Worm (Caenorhabditis elegans) whole organism, young adult: ENCODE data around the gene cest-9.2.

Source experiments
- B0019.2 ChIP-seq: fragments of 200-800 bp; sonication (Bioruptor generic); conservative IDR thresholded peaks from 2 replicates; pipeline ENCODE4 v1.3.6; 2022; ENCODE audit warnings: missing genetic modification reagents, missing genetic modification characterization, missing compliant biosample characterization
- C17E4.6 ChIP-seq: fragments of 200-800 bp; sonication (Bioruptor generic); IDR thresholded peaks from 2 replicates; pipeline ENCODE4 v1.3.6; 2022; ENCODE audit warnings: missing genetic modification reagents, missing genetic modification characterization, missing compliant biosample characterization
- K11D2.4 ChIP-seq: fragments of 200-800 bp; sonication (Bioruptor generic); IDR thresholded peaks from 2 replicates; pipeline ENCODE4 v1.3.6; 2022; ENCODE audit warnings: missing genetic modification reagents, missing genetic modification characterization, missing compliant biosample characterization
- ama-1 ChIP-seq, 3 experiments: fragments of 150-350 bp in 1 of 3; sonication (generic microtip) in 2 of 3; optimal IDR thresholded peaks; 2 replicates each; lab custom pipeline; 2014 to 2018; ENCODE audit warnings: missing biosample characterization in 2 of 3, missing genetic modification characterization in 2 of 3, missing genetic modification reagents in 2 of 3
- bed-2 ChIP-seq: fragments of 200-800 bp; sonication (Bioruptor generic); IDR thresholded peaks from 2 replicates; pipeline ENCODE4 v1.3.6; 2022; ENCODE audit warnings: missing genetic modification reagents, missing genetic modification characterization, missing compliant biosample characterization
- efl-1 ChIP-seq: fragments of 150-350 bp; optimal IDR thresholded peaks from 2 replicates; lab custom pipeline; 2014; ENCODE audit warnings: missing biosample characterization, missing genetic modification reagents, missing genetic modification characterization
- gei-17 ChIP-seq: fragments of 200-800 bp; sonication (Bioruptor generic); optimal IDR thresholded peaks from 2 replicates; lab custom pipeline; 2018; ENCODE audit warnings: mild to moderate bottlenecking, missing genetic modification characterization, missing compliant biosample characterization
- lin-35 ChIP-seq, 3 experiments: fragments of 150-350 bp in 2 of 3; sonication (generic microtip) in 1 of 3; optimal IDR thresholded peaks; 2 replicates each; lab custom pipeline; 2014 to 2018; ENCODE audit warnings: missing biosample characterization in 3 of 3, missing genetic modification characterization in 3 of 3, missing genetic modification reagents in 3 of 3
- lin-54 ChIP-seq: fragments of 200-800 bp; sonication (Bioruptor generic); optimal IDR thresholded peaks from 2 replicates; lab custom pipeline; 2018; ENCODE audit warnings: mild to moderate bottlenecking, missing genetic modification characterization, missing compliant biosample characterization
- madf-6 ChIP-seq: fragments of 200-800 bp; sonication (Bioruptor generic); IDR thresholded peaks from 2 replicates; pipeline ENCODE4 v1.3.6; 2022; ENCODE audit warnings: missing genetic modification reagents, missing genetic modification characterization, missing compliant biosample characterization
- rcor-1 ChIP-seq: fragments of 200-800 bp; sonication (Bioruptor generic); IDR thresholded peaks from 2 replicates; pipeline ENCODE4 v1.3.6; 2022; ENCODE audit warnings: missing genetic modification reagents, missing genetic modification characterization, missing compliant biosample characterization
- sptf-2 ChIP-seq: fragments of 200-800 bp; sonication (Bioruptor generic); optimal IDR thresholded peaks from 2 replicates; lab custom pipeline; 2018; ENCODE audit warnings: mild to moderate bottlenecking, missing genetic modification characterization, missing compliant biosample characterization
- unc-62 ChIP-seq: fragments of 150-350 bp; optimal IDR thresholded peaks from 2 replicates; lab custom pipeline; 2014; ENCODE audit warnings: missing biosample characterization, missing genetic modification reagents, missing genetic modification characterization
- xnd-1 ChIP-seq: sonication (generic microtip); optimal IDR thresholded peaks from 2 replicates; lab custom pipeline; 2016; ENCODE audit warnings: missing genotype, missing genetic modification reagents, missing genetic modification characterization, missing compliant biosample characterization

- no peak for TF ChIP-seq rcor-1 (GFP tag; lab: Robert Waterston, UW)
- TF ChIP-seq K11D2.4 (GFP tag; lab: Robert Waterston, UW) = no peak
- TF ChIP-seq C17E4.6 (GFP tag; lab: Robert Waterston, UW) = no peak
- TF ChIP-seq efl-1 = no peak
- TF ChIP-seq unc-62 (GFP tag; lab: Kevin White, UChicago) = no peak
- TF ChIP-seq bed-2 (GFP tag; lab: Robert Waterston, UW) = no peak
- TF ChIP-seq madf-6 = no peak
- no peak for TF ChIP-seq B0019.2
- TF ChIP-seq lin-35 (GFP tag; optimal IDR thresholded peaks at IDR 0.05; lab: Kevin White, UChicago) = no peak
- no peak for TF ChIP-seq lin-54 (GFP tag; lab: Kevin White, UChicago)
- no peak for TF ChIP-seq sptf-2 (GFP tag; lab: Kevin White, UChicago)
- no peak for TF ChIP-seq gei-17 (GFP tag; lab: Kevin White, UChicago)
- no peak for TF ChIP-seq ama-1 (optimal IDR thresholded peaks at IDR 0.05; lab: Kevin White, UChicago)
- no peak for TF ChIP-seq ama-1 (GFP tag; optimal IDR thresholded peaks at IDR 0.05; lab: Kevin White, UChicago)
- TF ChIP-seq xnd-1 (tag; lab: Kevin White, UChicago) = no peak
Observed at ce11 chrX:12181606-12182005, 40.3 kb upstream of the cest-9.2 start.
